Fruit fly (Drosophila melanogaster): Measurements from ENCODE around the gene CG16853.
A peak's percentile ranks its signal among the peaks of the same experiment; 100 is the strongest.

CG16853 gene

DNA sequence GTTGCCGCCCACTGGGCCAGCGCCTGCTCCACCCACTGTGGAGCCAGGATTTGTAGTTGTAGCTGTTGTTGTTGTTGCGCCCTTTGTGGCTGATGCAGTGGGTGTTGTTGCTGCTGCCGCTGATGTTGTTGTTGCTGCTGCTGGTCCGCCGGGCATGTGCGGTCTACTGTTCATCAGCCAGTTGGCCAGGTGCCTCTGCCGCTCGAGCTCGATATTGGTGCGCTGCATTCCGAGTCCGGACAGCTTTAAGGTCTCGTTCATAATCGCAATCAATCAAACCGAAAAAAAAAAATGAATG lies 29.1 kb upstream of the CG16853 start:
- TF ChIP-seq CG13204 (GFP tag; optimal IDR thresholded peaks at IDR 0.05) (peak; percentile 97), Snoo (tag; optimal IDR thresholded peaks at IDR 0.05) (no peak)

DNA sequence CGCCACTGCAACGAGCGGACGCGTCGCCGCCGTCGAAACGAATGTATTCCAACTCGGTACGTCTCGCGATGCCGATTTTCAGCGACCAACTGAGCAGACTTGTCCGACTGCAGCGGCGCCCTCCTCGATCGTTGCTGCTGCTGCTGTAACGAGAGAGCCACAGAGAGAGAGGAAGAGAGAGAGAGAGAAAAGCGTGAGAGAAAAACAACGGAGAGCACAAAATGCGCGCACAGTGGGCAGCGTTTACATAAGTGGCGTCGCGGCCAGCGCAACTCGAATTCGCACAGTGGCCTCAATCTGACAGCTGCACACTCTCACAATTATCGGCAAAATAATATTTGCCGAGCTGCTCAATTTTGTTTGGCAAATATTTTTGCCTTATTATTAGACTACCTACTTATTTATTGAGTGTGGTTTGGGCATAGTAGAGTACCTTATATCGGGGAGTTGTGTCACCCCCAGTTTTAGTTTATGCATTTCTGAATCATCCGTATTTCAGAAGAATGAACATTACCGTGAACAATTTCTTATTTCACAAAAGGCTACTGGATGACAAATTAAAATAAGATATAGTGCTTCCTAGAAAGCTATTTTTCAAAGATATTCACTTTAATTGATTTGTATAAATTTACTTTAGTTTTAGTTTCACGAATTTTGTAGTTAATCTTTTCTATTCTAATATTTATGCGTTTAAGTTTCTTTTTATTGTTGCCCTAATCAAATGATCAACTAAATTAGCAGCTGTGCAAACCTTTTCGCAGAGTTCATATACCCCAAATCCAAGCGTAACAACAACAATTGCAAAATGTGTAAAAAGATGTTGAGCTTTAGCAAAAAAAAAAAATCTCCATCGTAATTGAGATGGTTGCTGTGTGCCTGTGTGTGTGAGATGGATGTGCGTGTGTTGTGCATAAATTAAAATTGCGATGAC lies 28.5 kb upstream of the CG16853 start:
- peak; percentile 51 for TF ChIP-seq CG8159 (tag; optimal IDR thresholded peaks at IDR 0.05)
- peak; percentile 77 for TF ChIP-seq CG12605 (GFP tag; IDR thresholded peaks at IDR 0.05)
- TF ChIP-seq fd96Ca (GFP tag; IDR thresholded peaks at IDR 0.05) = peak; percentile 68; the same call in 2 of the 3 replicates
- TF ChIP-seq CG13204 (GFP tag; optimal IDR thresholded peaks at IDR 0.05) = peak; percentile 85
- TF ChIP-seq CG4496 (GFP tag; IDR thresholded peaks at IDR 0.05) = peak; percentile 62
- peak; percentile 42 for TF ChIP-seq CG8301 (tag; optimal IDR thresholded peaks at IDR 0.05)
- TF ChIP-seq CG17806 (tag; optimal IDR thresholded peaks at IDR 0.05) = peak; percentile 29
- no peak for TF ChIP-seq rn (GFP tag; IDR thresholded peaks at IDR 0.05)
- peak; percentile 20 for TF ChIP-seq gl (tag; optimal IDR thresholded peaks at IDR 0.05)
- peak; percentile 70 for TF ChIP-seq CG14655 (GFP tag; optimal IDR thresholded peaks at IDR 0.05)
- TF ChIP-seq CG9948 (tag; optimal IDR thresholded peaks at IDR 0.05) = peak; percentile 15
- peak; percentile 19 for TF ChIP-seq Pif1A (GFP tag; optimal IDR thresholded peaks at IDR 0.05)
- TF ChIP-seq Snoo (tag; optimal IDR thresholded peaks at IDR 0.05) = no peak
- no peak for TF ChIP-seq CG34367 (tag; optimal IDR thresholded peaks at IDR 0.05)
- peak; percentile 50 for TF ChIP-seq Pif1B (GFP tag; optimal IDR thresholded peaks at IDR 0.05)
- TF ChIP-seq CG32121 (GFP tag; IDR thresholded peaks at IDR 0.05) = no peak; the same call in 1 of the 2 replicates
- TF ChIP-seq CG15710 (tag; optimal IDR thresholded peaks at IDR 0.05) = peak; percentile 37
- peak; percentile 79 for TF ChIP-seq Ets98B (GFP tag; IDR thresholded peaks at IDR 0.05)
- TF ChIP-seq D1 (tag; optimal IDR thresholded peaks at IDR 0.05) = peak; percentile 25
- TF ChIP-seq CG10348 (GFP tag; IDR thresholded peaks at IDR 0.05) = no peak

dm6 chr2L:13514262-13514937 lies 27.7 kb upstream of the CG16853 start:
- no peak for TF ChIP-seq CG9948 (tag; optimal IDR thresholded peaks at IDR 0.05)
- TF ChIP-seq Pif1B (GFP tag; optimal IDR thresholded peaks at IDR 0.05) = no peak
- TF ChIP-seq CG15710 (tag; optimal IDR thresholded peaks at IDR 0.05) = peak; percentile 39
- TF ChIP-seq CG14655 (GFP tag; optimal IDR thresholded peaks at IDR 0.05) = peak; percentile 18
- TF ChIP-seq CG4496 (GFP tag; IDR thresholded peaks at IDR 0.05) = peak; percentile 2; the same call in 1 of the 3 replicates
- peak; percentile 53; the same call in 1 of the 2 replicates for TF ChIP-seq CG10348 (GFP tag; IDR thresholded peaks at IDR 0.05)
- TF ChIP-seq fd96Ca (GFP tag; IDR thresholded peaks at IDR 0.05) = peak; percentile 52; the same call in 2 of the 3 replicates
- TF ChIP-seq CG13204 (GFP tag; optimal IDR thresholded peaks at IDR 0.05) = peak; percentile 83
- TF ChIP-seq Ets98B (GFP tag; IDR thresholded peaks at IDR 0.05) = peak; percentile 7
- 0 out of 2 replicates have a peak, but pooled peaks have one; percentile 13 for TF ChIP-seq CG12605 (GFP tag; IDR thresholded peaks at IDR 0.05)
- no peak for TF ChIP-seq D1 (tag; optimal IDR thresholded peaks at IDR 0.05)
- TF ChIP-seq Pif1A (GFP tag; optimal IDR thresholded peaks at IDR 0.05) = no peak
- TF ChIP-seq CG17806 (tag; optimal IDR thresholded peaks at IDR 0.05) = no peak
- TF ChIP-seq Snoo (tag; optimal IDR thresholded peaks at IDR 0.05) = peak; percentile 78
- peak; percentile 38 for TF ChIP-seq CG32121 (GFP tag; IDR thresholded peaks at IDR 0.05)
- TF ChIP-seq CG8301 (tag; optimal IDR thresholded peaks at IDR 0.05) = peak; percentile 16
- peak; percentile 86 for TF ChIP-seq EcR (GFP tag; optimal IDR thresholded peaks at IDR 0.05)
- no peak for TF ChIP-seq gl (tag; optimal IDR thresholded peaks at IDR 0.05)

DNA sequence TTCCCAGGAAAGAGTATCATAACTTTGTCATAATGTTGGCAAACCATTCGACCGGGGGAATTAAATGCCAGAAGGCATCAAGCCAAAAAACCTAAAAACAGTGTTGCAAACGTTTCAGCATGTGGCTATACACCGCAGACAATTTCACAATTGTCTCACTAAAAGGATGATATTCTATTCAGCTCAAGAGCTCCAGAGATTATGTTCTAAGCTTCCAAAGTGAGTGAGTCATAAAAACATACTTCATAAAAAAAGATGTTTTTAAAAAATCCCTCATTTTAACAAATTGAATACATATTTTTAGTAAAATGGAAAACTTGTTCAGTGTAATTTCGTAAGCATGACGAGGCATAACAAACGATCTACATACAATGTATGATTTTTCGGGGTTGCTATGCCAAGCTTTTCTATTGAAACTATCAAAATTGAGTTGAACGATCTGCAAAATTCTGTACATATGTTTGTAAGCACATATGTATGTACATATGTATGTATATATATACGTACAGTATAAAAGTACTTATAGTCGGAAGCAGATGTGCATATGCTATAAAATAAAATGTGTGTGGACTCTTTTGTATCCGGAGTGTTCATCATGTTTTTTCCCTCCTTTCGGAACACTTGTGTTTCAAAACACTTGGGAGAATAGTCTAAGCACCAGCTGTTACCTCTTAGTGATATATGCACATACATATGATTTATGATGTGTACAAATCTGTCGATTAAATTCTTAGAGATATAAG lies 27.0 kb upstream of the CG16853 start:
- TF ChIP-seq CG12605 (GFP tag; IDR thresholded peaks at IDR 0.05) (no peak), CG34367 (tag; optimal IDR thresholded peaks at IDR 0.05) (no peak), Ets98B (GFP tag; IDR thresholded peaks at IDR 0.05) (peak; percentile 56), Pif1A (GFP tag; optimal IDR thresholded peaks at IDR 0.05) (peak; percentile 72), CG8159 (tag; optimal IDR thresholded peaks at IDR 0.05) (peak; percentile 34), CG14655 (GFP tag; optimal IDR thresholded peaks at IDR 0.05) (peak; percentile 0), CG13204 (GFP tag; optimal IDR thresholded peaks at IDR 0.05) (no peak), CG15710 (tag; optimal IDR thresholded peaks at IDR 0.05) (no peak), rn (GFP tag; IDR thresholded peaks at IDR 0.05) (no peak; the same call in 1 of the 2 replicates), gl (tag; optimal IDR thresholded peaks at IDR 0.05) (no peak), CG17806 (tag; optimal IDR thresholded peaks at IDR 0.05) (peak; percentile 54), CG10348 (GFP tag; IDR thresholded peaks at IDR 0.05) (no peak), Pif1B (GFP tag; optimal IDR thresholded peaks at IDR 0.05) (no peak), CG8301 (tag; optimal IDR thresholded peaks at IDR 0.05) (peak; percentile 7), EcR (GFP tag; optimal IDR thresholded peaks at IDR 0.05) (no peak), D1 (tag; optimal IDR thresholded peaks at IDR 0.05) (no peak), CG4496 (GFP tag; IDR thresholded peaks at IDR 0.05) (peak; percentile 42; the same call in 2 of the 3 replicates), fd96Ca (GFP tag; IDR thresholded peaks at IDR 0.05) (no peak), Snoo (tag; optimal IDR thresholded peaks at IDR 0.05) (no peak), CG32121 (GFP tag; IDR thresholded peaks at IDR 0.05) (peak; percentile 21; the same call in 1 of the 2 replicates), CG9948 (tag; optimal IDR thresholded peaks at IDR 0.05) (no peak)

DNA sequence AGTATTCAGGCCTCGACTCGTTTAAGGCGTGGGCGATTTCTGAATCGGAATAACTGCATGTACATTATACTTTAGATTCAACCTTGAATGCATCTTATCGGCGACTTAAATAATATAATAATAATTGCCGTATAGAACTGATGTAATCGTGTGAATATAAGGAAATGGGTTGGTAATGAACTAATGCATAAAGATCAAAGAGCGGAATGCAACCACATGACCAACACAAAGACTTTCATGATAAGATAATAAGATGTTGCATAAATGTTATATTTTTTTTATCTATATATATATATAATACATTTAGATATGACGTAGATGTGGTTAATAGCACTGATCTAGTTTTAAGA lies 26.4 kb upstream of the CG16853 start:
- TF ChIP-seq CG8159 (tag; optimal IDR thresholded peaks at IDR 0.05) (no peak), CG10348 (GFP tag; IDR thresholded peaks at IDR 0.05) (no peak), CG12605 (GFP tag; IDR thresholded peaks at IDR 0.05) (no peak), CG32121 (GFP tag; IDR thresholded peaks at IDR 0.05) (no peak), gl (tag; optimal IDR thresholded peaks at IDR 0.05) (no peak), Pif1B (GFP tag; optimal IDR thresholded peaks at IDR 0.05) (no peak), CG15710 (tag; optimal IDR thresholded peaks at IDR 0.05) (no peak), CG8301 (tag; optimal IDR thresholded peaks at IDR 0.05) (no peak), D1 (tag; optimal IDR thresholded peaks at IDR 0.05) (no peak), Pif1A (GFP tag; optimal IDR thresholded peaks at IDR 0.05) (no peak), CG17806 (tag; optimal IDR thresholded peaks at IDR 0.05) (no peak), rn (GFP tag; IDR thresholded peaks at IDR 0.05) (no peak), Snoo (tag; optimal IDR thresholded peaks at IDR 0.05) (no peak), CG14655 (GFP tag; optimal IDR thresholded peaks at IDR 0.05) (no peak), CG13204 (GFP tag; optimal IDR thresholded peaks at IDR 0.05) (no peak), EcR (GFP tag; optimal IDR thresholded peaks at IDR 0.05) (no peak), Ets98B (GFP tag; IDR thresholded peaks at IDR 0.05) (no peak)
